Fruit fly (Drosophila melanogaster) whole organism, embryonic: ENCODE results near the gene CG42763.
A peak's percentile ranks its signal among the peaks of the same experiment; 100 is the strongest.

Experiments
- Blimp-1 ChIP-seq: fragments of 200-800 bp; sonication (Bioruptor generic); optimal IDR thresholded peaks from 3 replicates; lab custom pipeline; 2018; ENCODE audit warnings: missing biosample characterization, missing genetic modification characterization, mild to moderate bottlenecking, moderate library complexity, missing genetic modification reagents
- CG13287 ChIP-seq: fragments of 200-800 bp; sonication (Bioruptor generic); IDR thresholded peaks from 2 replicates; pipeline ENCODE4 v1.3.6; 2022; ENCODE audit warnings: missing biosample characterization, missing genetic modification characterization; ENCODE audit not compliant: partially characterized antibody
- CG14014 ChIP-seq: fragments of 200-800 bp; sonication (Bioruptor generic); IDR thresholded peaks from 2 replicates; pipeline ENCODE4 v1.3.6; 2022; ENCODE audit warnings: missing biosample characterization, missing genetic modification characterization
- CG14710 ChIP-seq: fragments of 200-800 bp; sonication (Bioruptor generic); optimal IDR thresholded peaks from 3 replicates; lab custom pipeline; 2019; ENCODE audit warnings: missing biosample characterization, mild to moderate bottlenecking, missing genetic modification characterization, moderate library complexity
- CG15073 ChIP-seq: fragments of 200-800 bp; sonication (Bioruptor generic); optimal IDR thresholded peaks from 2 replicates; lab custom pipeline; 2016; ENCODE audit warnings: missing biosample characterization, missing genetic modification characterization
- CG15514 ChIP-seq: fragments of 200-800 bp; sonication (Bioruptor generic); optimal IDR thresholded peaks from 3 replicates; lab custom pipeline; 2017; ENCODE audit warnings: missing biosample characterization, missing genetic modification characterization, mild to moderate bottlenecking, moderate library complexity, missing genetic modification reagents
- CG15601 ChIP-seq: fragments of 200-800 bp; sonication (Bioruptor generic); optimal IDR thresholded peaks from 3 replicates; lab custom pipeline; 2019; ENCODE audit warnings: missing biosample characterization, mild to moderate bottlenecking, missing genetic modification characterization, moderate library complexity
- CG17186 ChIP-seq: fragments of 200-800 bp; sonication (Bioruptor generic); optimal IDR thresholded peaks from 3 replicates; lab custom pipeline; 2017; ENCODE audit warnings: missing biosample characterization, missing genetic modification reagents, missing genetic modification characterization
- CG17568 ChIP-seq: fragments of 200-800 bp; sonication (Bioruptor generic); optimal IDR thresholded peaks from 2 replicates; lab custom pipeline; 2018; ENCODE audit warnings: missing biosample characterization, mild to moderate bottlenecking, missing genetic modification characterization, moderate library complexity
- CG18011 ChIP-seq: fragments of 200-800 bp; sonication (Bioruptor generic); optimal IDR thresholded peaks from 2 replicates; lab custom pipeline; 2017; ENCODE audit warnings: missing biosample characterization, missing genetic modification characterization, mild to moderate bottlenecking, moderate library complexity, missing genotype
- CG2120 ChIP-seq: fragments of 200-800 bp; sonication (Bioruptor generic); optimal IDR thresholded peaks from 3 replicates; lab custom pipeline; 2016; ENCODE audit warnings: missing biosample characterization, missing genetic modification characterization
- CG2129 ChIP-seq: fragments of 200-800 bp; sonication (Bioruptor generic); IDR thresholded peaks from 2 replicates; pipeline ENCODE4 v1.3.6; 2022; ENCODE audit warnings: missing biosample characterization, missing genetic modification characterization; ENCODE audit not compliant: partially characterized antibody
- CG2202 ChIP-seq: fragments of 200-800 bp; sonication (Bioruptor generic); optimal IDR thresholded peaks from 2 replicates; lab custom pipeline; 2018; ENCODE audit warnings: missing biosample characterization, mild to moderate bottlenecking, missing genetic modification characterization
- CG34422 ChIP-seq: fragments of 200-800 bp; sonication (Bioruptor generic); IDR thresholded peaks from 3 replicates; pipeline ENCODE4 v1.3.6; 2022; ENCODE audit warnings: missing biosample characterization, missing genetic modification characterization
- CG4424 ChIP-seq: fragments of 200-800 bp; sonication (Bioruptor generic); optimal IDR thresholded peaks from 3 replicates; lab custom pipeline; 2016; ENCODE audit warnings: missing biosample characterization, missing genetic modification characterization
- CG6791 ChIP-seq: fragments of 200-800 bp; sonication (Bioruptor generic); IDR thresholded peaks from 3 replicates; pipeline ENCODE4 v1.3.6; 2022; ENCODE audit warnings: missing biosample characterization, missing genetic modification characterization; ENCODE audit not compliant: partially characterized antibody
- CG7372 ChIP-seq: fragments of 200-800 bp; sonication (Bioruptor generic); IDR thresholded peaks from 2 replicates; pipeline ENCODE4 v1.3.6; 2022; ENCODE audit warnings: missing biosample characterization, missing genetic modification characterization
- CG8089 ChIP-seq: fragments of 200-800 bp; sonication (Bioruptor generic); optimal IDR thresholded peaks from 3 replicates; lab custom pipeline; 2016; ENCODE audit warnings: missing biosample characterization, missing genetic modification characterization
- CG8281 ChIP-seq: fragments of 200-800 bp; sonication (Bioruptor generic); optimal IDR thresholded peaks from 2 replicates; lab custom pipeline; 2018; ENCODE audit warnings: missing biosample characterization, mild to moderate bottlenecking, missing genetic modification characterization, moderate library complexity
- CG9932 ChIP-seq: fragments of 200-800 bp; sonication (Bioruptor generic); IDR thresholded peaks from 2 replicates; pipeline ENCODE4 v1.3.6; 2022; ENCODE audit warnings: missing biosample characterization, missing genetic modification characterization
- Chrac-16 ChIP-seq: fragments of 200-800 bp; sonication (Bioruptor generic); optimal IDR thresholded peaks from 3 replicates; lab custom pipeline; 2016; ENCODE audit warnings: missing biosample characterization, missing genetic modification characterization
- Deaf1 ChIP-seq: fragments of 200-800 bp; optimal IDR thresholded peaks from 3 replicates; lab custom pipeline; 2019; ENCODE audit warnings: missing biosample characterization, mild to moderate bottlenecking, missing genetic modification characterization, moderate library complexity
- Doc3 ChIP-seq: fragments of 200-800 bp; sonication (Bioruptor generic); IDR thresholded peaks from 3 replicates; pipeline ENCODE4 v1.3.6; 2022; ENCODE audit warnings: missing biosample characterization, missing genetic modification characterization; ENCODE audit not compliant: partially characterized antibody
- Eip74EF ChIP-seq, 2 experiments: fragments of 200-800 bp in 1 of 2; fragments of >200 bp in 1 of 2; sonication (Bioruptor generic) in 1 of 2; optimal IDR thresholded peaks; 2 replicates each; lab custom pipeline; 2017 to 2019; ENCODE audit warnings: missing biosample characterization in 2 of 2, missing genetic modification characterization in 2 of 2, mild to moderate bottlenecking in 1 of 2, moderate library complexity in 1 of 2
- Ets97D ChIP-seq: fragments of 200-800 bp; sonication (Bioruptor generic); optimal IDR thresholded peaks from 3 replicates; lab custom pipeline; 2016; ENCODE audit warnings: missing biosample characterization, missing genetic modification characterization
- Hey ChIP-seq: fragments of 200-800 bp; sonication (Bioruptor generic); optimal IDR thresholded peaks from 3 replicates; lab custom pipeline; 2018; ENCODE audit warnings: missing biosample characterization, mild to moderate bottlenecking, missing genetic modification characterization
- Sin3A ChIP-seq: fragments of >200 bp; optimal IDR thresholded peaks from 2 replicates; lab custom pipeline; 2018
- Sox102F ChIP-seq: fragments of 200-800 bp; sonication (Bioruptor generic); optimal IDR thresholded peaks from 2 replicates; lab custom pipeline; 2018; ENCODE audit warnings: missing biosample characterization, mild to moderate bottlenecking, missing genetic modification characterization, moderate library complexity
- Sry-δ ChIP-seq: fragments of 200-800 bp; sonication (Bioruptor generic); optimal IDR thresholded peaks from 2 replicates; lab custom pipeline; 2016; ENCODE audit warnings: missing biosample characterization, missing genetic modification characterization
- Stat92E ChIP-seq, 3 experiments: fragments of >200 bp in 2 of 3; fragments of 200-800 bp in 1 of 3; sonication (Bioruptor generic) in 1 of 3; optimal IDR thresholded peaks; 2 replicates each; lab custom pipeline; 2017 to 2019; ENCODE audit warnings: missing biosample characterization in 3 of 3, missing genetic modification characterization in 3 of 3, mild to moderate bottlenecking in 1 of 3, moderate library complexity in 1 of 3
- ab ChIP-seq: fragments of 200-800 bp; sonication (Bioruptor generic); optimal IDR thresholded peaks from 2 replicates; lab custom pipeline; 2016; ENCODE audit warnings: missing biosample characterization, missing genetic modification characterization
- ato ChIP-seq: fragments of 200-800 bp; sonication (Bioruptor generic); IDR thresholded peaks from 2 replicates; pipeline ENCODE4 v1.3.6; 2022; ENCODE audit warnings: missing biosample characterization, missing genetic modification characterization; ENCODE audit not compliant: partially characterized antibody
- cato ChIP-seq: fragments of 200-800 bp; sonication (Bioruptor generic); optimal IDR thresholded peaks from 2 replicates; lab custom pipeline; 2016; ENCODE audit warnings: missing biosample characterization, missing genetic modification characterization, borderline replicate concordance
- crp ChIP-seq, 2 experiments: fragments of 200-800 bp; sonication (Bioruptor generic); optimal IDR thresholded peaks; 2 replicates in 1 of 2; 3 replicates in 1 of 2; lab custom pipeline; 2017; ENCODE audit warnings: missing biosample characterization in 2 of 2, missing genetic modification characterization in 2 of 2, mild to moderate bottlenecking in 1 of 2, moderate library complexity in 1 of 2
- gfzf ChIP-seq: fragments of 200-800 bp; sonication (Bioruptor generic); optimal IDR thresholded peaks from 2 replicates; lab custom pipeline; 2016; ENCODE audit warnings: missing biosample characterization, mild to moderate bottlenecking, missing genetic modification characterization, moderate library complexity
- hb ChIP-seq: fragments of 200-800 bp; sonication (Bioruptor generic); IDR thresholded peaks from 3 replicates; pipeline ENCODE4 v1.3.6; 2022; ENCODE audit warnings: missing biosample characterization, missing genetic modification characterization; ENCODE audit not compliant: partially characterized antibody
- hkb ChIP-seq, 2 experiments: fragments of 200-800 bp in 1 of 2; fragments of >200 bp in 1 of 2; sonication (Bioruptor generic) in 1 of 2; IDR thresholded peaks in 1 of 2; optimal IDR thresholded peaks in 1 of 2; 2 replicates each; pipeline versions ENCODE4 v1.3.6 to Lab custom; 2017 to 2022; ENCODE audit warnings: missing biosample characterization in 1 of 2, missing genetic modification characterization in 1 of 2
- jigr1 ChIP-seq: fragments of 200-800 bp; sonication (Bioruptor generic); IDR thresholded peaks from 3 replicates; pipeline ENCODE4 v1.3.6; 2022; ENCODE audit warnings: missing biosample characterization, missing genetic modification characterization
- knrl ChIP-seq: fragments of 200-800 bp; sonication (Bioruptor generic); IDR thresholded peaks from 3 replicates; pipeline ENCODE4 v1.3.6; 2022; ENCODE audit warnings: missing biosample characterization, missing genetic modification characterization; ENCODE audit not compliant: partially characterized antibody
- lola ChIP-seq, 3 experiments: fragments of >200 bp in 2 of 3; fragments of 200-800 bp in 1 of 3; sonication (Bioruptor generic) in 1 of 3; optimal IDR thresholded peaks; 2 replicates each; lab custom pipeline; 2017 to 2019; ENCODE audit warnings: missing biosample characterization in 3 of 3, missing genetic modification characterization in 3 of 3, mild to moderate bottlenecking in 1 of 3, moderate library complexity in 1 of 3
- luna ChIP-seq: fragments of 200-800 bp; sonication (Bioruptor generic); optimal IDR thresholded peaks from 2 replicates; lab custom pipeline; 2016; ENCODE audit warnings: missing biosample characterization, missing genetic modification characterization
- mam ChIP-seq: fragments of 200-800 bp; sonication (Bioruptor generic); optimal IDR thresholded peaks from 3 replicates; lab custom pipeline; 2016; ENCODE audit warnings: missing biosample characterization, missing genetic modification characterization
- row ChIP-seq: fragments of 200-800 bp; sonication (Bioruptor generic); IDR thresholded peaks from 3 replicates; pipeline ENCODE4 v1.3.6; 2022; ENCODE audit warnings: missing biosample characterization, missing genetic modification characterization
- sim ChIP-seq: fragments of 200-800 bp; sonication (Bioruptor generic); IDR thresholded peaks from 2 replicates; pipeline ENCODE4 v1.3.6; 2022; ENCODE audit warnings: missing biosample characterization, missing genetic modification characterization
- sisA ChIP-seq: fragments of 200-800 bp; sonication (Bioruptor generic); IDR thresholded peaks from 2 replicates; pipeline ENCODE4 v1.3.6; 2022; ENCODE audit warnings: missing biosample characterization, missing genetic modification characterization
- vfl ChIP-seq: fragments of 200-800 bp; sonication (Bioruptor generic); optimal IDR thresholded peaks from 2 replicates; lab custom pipeline; 2016; ENCODE audit warnings: missing biosample characterization, missing genetic modification characterization
- yki ChIP-seq: fragments of >200 bp; optimal IDR thresholded peaks from 3 replicates; lab custom pipeline; 2018

CG42763 gene

DNA sequence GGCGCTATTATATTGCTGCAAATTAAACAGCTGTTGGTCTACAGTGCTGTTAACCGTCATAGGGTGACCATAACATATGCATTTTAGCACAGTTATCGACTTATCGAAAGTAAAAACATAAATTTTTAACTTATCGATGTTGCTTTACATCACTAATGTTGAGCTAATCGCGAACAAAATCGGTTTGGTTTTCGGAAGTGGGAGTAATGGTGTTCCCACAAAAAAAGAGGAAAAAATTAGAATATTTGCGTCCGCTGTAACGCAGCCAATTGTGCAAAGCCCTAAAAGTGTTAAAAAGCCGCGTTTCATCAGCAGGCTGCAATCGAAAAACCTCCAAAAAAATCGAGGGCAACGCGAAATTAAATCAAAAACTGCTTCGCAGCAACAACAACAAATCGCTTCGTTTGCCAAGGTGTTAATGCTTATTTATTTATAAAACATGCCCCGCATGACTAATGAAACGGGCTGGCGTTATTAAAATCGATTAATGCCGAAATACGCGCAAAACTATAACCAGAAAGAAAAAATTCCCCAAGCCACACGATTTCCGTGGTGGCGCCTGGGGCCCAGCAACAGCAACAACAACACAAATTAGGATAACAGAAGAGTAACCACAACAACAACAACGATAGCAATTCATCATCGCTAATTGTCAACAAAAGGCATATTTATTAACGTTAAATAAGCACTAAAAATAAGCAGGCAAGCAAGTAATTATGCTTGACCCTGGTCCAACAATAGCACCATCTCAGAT is 17.9 kb downstream of the CG42763 start, which contains the start of the genes CG12375 and CG8668 (continued):
- no peak for TF ChIP-seq luna
- TF ChIP-seq yki (lab: Kevin White, UChicago): no peak
- no peak for TF ChIP-seq CG7372
- TF ChIP-seq hkb (optimal IDR thresholded peaks at IDR 0.05; lab: Kevin White, UChicago): no peak
- TF ChIP-seq hkb (GFP tag; IDR thresholded peaks at IDR 0.05; lab: Robert Waterston, UW): no peak; the same call in 1 of the 2 replicates
- peak; percentile 40 for TF ChIP-seq CG14710 (tag; lab: Kevin White, UChicago)
- TF ChIP-seq CG15601: no peak
- no peak for TF ChIP-seq Blimp-1 (GFP tag; lab: Kevin White, UChicago)
- TF ChIP-seq CG15073: no peak
- no peak for TF ChIP-seq Hey (tag; lab: Kevin White, UChicago)
- no peak for TF ChIP-seq CG18011
- TF ChIP-seq CG9932 (GFP tag; lab: Robert Waterston, UW): no peak
- no peak for TF ChIP-seq mam (GFP tag; lab: Kevin White, UChicago)
- TF ChIP-seq knrl (GFP tag; lab: Robert Waterston, UW): peak; percentile 75
- TF ChIP-seq Sox102F (GFP tag; lab: Kevin White, UChicago): no peak
- no peak for TF ChIP-seq CG8281 (tag; lab: Kevin White, UChicago)
- TF ChIP-seq ato (GFP tag; lab: Robert Waterston, UW): peak; percentile 79
- TF ChIP-seq CG6791: peak; percentile 83
- no peak for TF ChIP-seq sim (GFP tag; lab: Robert Waterston, UW)
- 0 out of 2 replicates have a peak, but pooled peaks have one; percentile 6 for TF ChIP-seq CG14014 (GFP tag; lab: Robert Waterston, UW)
- peak; percentile 18 for TF ChIP-seq CG17186 (GFP tag; lab: Kevin White, UChicago)
- TF ChIP-seq Sry-δ (GFP tag; lab: Kevin White, UChicago): peak; percentile 92
- no peak for TF ChIP-seq Chrac-16 (GFP tag; lab: Kevin White, UChicago)
- TF ChIP-seq CG2129 (GFP tag; lab: Robert Waterston, UW): peak; percentile 36
- no peak for TF ChIP-seq cato (GFP tag; lab: Kevin White, UChicago)
- TF ChIP-seq sisA: no peak
- no peak for TF ChIP-seq CG17568
- no peak for TF ChIP-seq Sin3A (lab: Kevin White, UChicago)
- TF ChIP-seq jigr1 (GFP tag; lab: Robert Waterston, UW): no peak
- TF ChIP-seq Deaf1 (tag; lab: Kevin White, UChicago): no peak
- TF ChIP-seq crp (GFP tag; optimal IDR thresholded peaks at IDR 0.05; lab: Kevin White, UChicago): peak in 1 of 2 experiments; percentile 80
- peak in 1 of 2 experiments; percentile 15 for TF ChIP-seq Eip74EF (GFP tag; optimal IDR thresholded peaks at IDR 0.05; lab: Kevin White, UChicago)
- peak; percentile 70 for TF ChIP-seq Ets97D
- TF ChIP-seq CG34422 (GFP tag; lab: Robert Waterston, UW): peak; percentile 24; the same call in 1 of the 3 replicates
- peak; percentile 29 for TF ChIP-seq gfzf
- peak in 1 of 3 experiments; percentile 15 for TF ChIP-seq Stat92E (GFP tag; optimal IDR thresholded peaks at IDR 0.05; lab: Kevin White, UChicago)
- TF ChIP-seq vfl (GFP tag; lab: Kevin White, UChicago): no peak
- TF ChIP-seq CG13287: peak; percentile 87
- TF ChIP-seq Doc3 (GFP tag; lab: Robert Waterston, UW): peak; percentile 75
- TF ChIP-seq lola (GFP tag; optimal IDR thresholded peaks at IDR 0.05; lab: Kevin White, UChicago): no peak
- peak; percentile 24; the same call in 1 of the 3 replicates for TF ChIP-seq row (GFP tag; lab: Robert Waterston, UW)
- TF ChIP-seq CG8089: no peak
- TF ChIP-seq CG2202 (tag; lab: Kevin White, UChicago): no peak
- TF ChIP-seq CG15514: peak; percentile 54
- TF ChIP-seq ab: no peak
- peak; percentile 2 for TF ChIP-seq CG2120 (GFP tag; lab: Kevin White, UChicago)
- TF ChIP-seq CG4424: no peak
- TF ChIP-seq hb (GFP tag; lab: Robert Waterston, UW): peak; percentile 76; the same call in 2 of the 3 replicates
